Fruit fly (Drosophila melanogaster) whole organism, wandering third instar larva: ENCODE measurements around the gene CG7506.

Source experiments
- Abd-B ChIP-seq: fragments of >200 bp; optimal IDR thresholded peaks from 2 replicates; lab custom pipeline; 2017; ENCODE audit warnings: missing biosample characterization, missing genetic modification characterization
- HLH106 ChIP-seq: fragments of 200-800 bp; optimal IDR thresholded peaks from 3 replicates; lab custom pipeline; 2019; ENCODE audit warnings: missing biosample characterization, mild to moderate bottlenecking, missing genetic modification characterization, moderate library complexity
- Mio ChIP-seq: sonication (Bioruptor generic); optimal IDR thresholded peaks from 2 replicates; lab custom pipeline; 2016; ENCODE audit warnings: missing biosample characterization, missing genetic modification characterization
- dsf ChIP-seq: sonication (Bioruptor generic); optimal IDR thresholded peaks from 2 replicates; lab custom pipeline; 2016; ENCODE audit warnings: missing biosample characterization, missing genetic modification characterization, borderline replicate concordance
- fru ChIP-seq: fragments of 200-800 bp; sonication (Bioruptor generic); optimal IDR thresholded peaks from 3 replicates; lab custom pipeline; 2016; ENCODE audit warnings: missing biosample characterization, mild to moderate bottlenecking, missing genetic modification characterization
- usp ChIP-seq: fragments of >200 bp; optimal IDR thresholded peaks from 2 replicates; lab custom pipeline; 2017; ENCODE audit warnings: missing biosample characterization, missing genetic modification characterization

DNA sequence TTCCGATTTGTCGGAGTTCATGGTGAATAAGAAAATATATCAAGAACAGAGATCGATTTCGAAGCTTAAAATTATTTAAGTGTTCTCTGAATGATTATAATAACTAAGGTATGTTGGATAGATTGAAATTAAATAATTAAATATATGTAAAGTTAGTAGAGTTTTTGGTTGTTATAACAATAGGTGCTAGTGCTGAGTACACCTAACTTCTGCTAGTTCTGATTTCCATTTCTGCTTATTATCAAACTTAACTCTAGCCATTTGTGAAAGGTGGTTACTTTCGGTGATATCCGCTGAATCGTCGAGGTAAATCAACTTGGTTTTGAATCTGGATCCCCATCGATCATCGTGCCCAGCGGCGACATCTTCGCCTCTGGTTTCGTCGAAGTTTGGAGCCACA lies 50.5 kb downstream of the CG7506 start, which contains the start of gene t-Grip84:
- no peak for TF ChIP-seq Mio (GFP tag; lab: Kevin White, UChicago)
- TF ChIP-seq fru (GFP tag; lab: Kevin White, UChicago): no peak
- TF ChIP-seq usp: no peak
- TF ChIP-seq HLH106 (tag; lab: Kevin White, UChicago): no peak
- TF ChIP-seq Abd-B (GFP tag; lab: Kevin White, UChicago): no peak
- TF ChIP-seq dsf (GFP tag; lab: Kevin White, UChicago): no peak
